Worm (Caenorhabditis elegans): ENCODE data around the gene sre-12.

DNA sequence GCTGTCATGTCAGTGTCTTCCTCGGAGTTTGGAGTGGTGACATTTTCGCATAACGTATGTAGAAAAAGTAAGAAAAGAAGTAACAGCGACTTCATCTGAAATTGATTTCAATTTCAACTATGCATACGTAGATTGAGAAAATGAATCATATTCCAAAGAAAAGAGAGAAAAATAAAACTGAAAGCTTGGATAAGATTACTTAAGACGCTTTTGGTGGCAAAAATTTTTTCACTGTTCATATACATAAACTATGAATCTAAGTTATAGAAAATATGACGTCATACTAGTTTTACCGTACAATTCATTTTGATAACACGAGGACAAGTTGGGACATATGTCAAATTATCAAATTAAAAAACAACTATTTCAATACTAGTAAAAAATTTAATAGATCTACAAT is 44.7 kb downstream of the sre-12 start, which contains the start of gene lipl-6:
- TF ChIP-seq tra-4 (tag; optimal IDR thresholded peaks at IDR 0.05) (no peak), flt-1 (GFP tag; IDR thresholded peaks at IDR 0.05) (no peak), ceh-13 (GFP tag; optimal IDR thresholded peaks at IDR 0.05) (no peak)

All from whole organism, early embryonic.